Worm (Caenorhabditis elegans) whole organism, L4 larva: ENCODE data around the gene thoc-5.

Experiments used
- F10B5.3 ChIP-seq: sonication (generic microtip); optimal IDR thresholded peaks from 2 replicates; lab custom pipeline; 2016; ENCODE audit warnings: mild to moderate bottlenecking, missing genetic modification characterization, missing compliant biosample characterization
- F49E8.2 ChIP-seq: sonication (generic microtip); optimal IDR thresholded peaks from 2 replicates; lab custom pipeline; 2016; ENCODE audit warnings: missing compliant biosample characterization, mild to moderate bottlenecking, missing genetic modification characterization, borderline replicate concordance
- R02D3.7 ChIP-seq: fragments of 150-350 bp; sonication (generic microtip); optimal IDR thresholded peaks from 3 replicates; lab custom pipeline; 2014; ENCODE audit warnings: missing biosample characterization, missing genetic modification characterization
- ctbp-1 ChIP-seq: fragments of 200-800 bp; sonication (Bioruptor generic); IDR thresholded peaks from 2 replicates; pipeline ENCODE4 v1.3.6; 2022; ENCODE audit warnings: missing genetic modification reagents, missing genetic modification characterization, missing compliant biosample characterization
- mdl-1 ChIP-seq, 2 experiments: fragments of 150-350 bp in 1 of 2; sonication (generic microtip) in 1 of 2; optimal IDR thresholded peaks; 2 replicates each; lab custom pipeline; 2014 to 2017; ENCODE audit warnings: missing biosample characterization in 2 of 2, missing genetic modification characterization in 2 of 2
- mdt-29 ChIP-seq: fragments of 200-800 bp; sonication (Bioruptor generic); IDR thresholded peaks from 2 replicates; pipeline ENCODE4 v1.3.6; 2022; ENCODE audit warnings: missing genetic modification reagents, missing genetic modification characterization, missing compliant biosample characterization
- mes-2 ChIP-seq: sonication (generic microtip); optimal IDR thresholded peaks from 2 replicates; lab custom pipeline; 2016; ENCODE audit warnings: missing genotype, mild to moderate bottlenecking, missing genetic modification characterization, missing compliant biosample characterization; ENCODE audit not compliant: poor library complexity, severe bottlenecking
- nhr-237 ChIP-seq: sonication (generic microtip); optimal IDR thresholded peaks from 2 replicates; lab custom pipeline; 2017; ENCODE audit warnings: missing biosample characterization, missing genetic modification characterization
- nhr-25 ChIP-seq: sonication (generic microtip); optimal IDR thresholded peaks from 2 replicates; lab custom pipeline; 2017; ENCODE audit warnings: missing genetic modification characterization, mild to moderate bottlenecking, missing compliant biosample characterization, antibody characterized with exemption, moderate library complexity, borderline replicate concordance; ENCODE audit not compliant: insufficient read depth
- nhr-77 ChIP-seq: fragments of 150-350 bp; optimal IDR thresholded peaks from 2 replicates; lab custom pipeline; 2014; ENCODE audit warnings: missing biosample characterization, missing genetic modification characterization
- pqm-1 ChIP-seq: sonication (generic microtip); optimal IDR thresholded peaks from 2 replicates; lab custom pipeline; 2017; ENCODE audit warnings: missing biosample characterization, missing genetic modification characterization
- sdz-12 ChIP-seq: fragments of 200-800 bp; sonication (Bioruptor generic); optimal IDR thresholded peaks from 2 replicates; lab custom pipeline; 2018; ENCODE audit warnings: mild to moderate bottlenecking, missing genetic modification characterization, missing compliant biosample characterization
- snpc-4 ChIP-seq: fragments of 150-350 bp; optimal IDR thresholded peaks from 2 replicates; lab custom pipeline; 2014; ENCODE audit warnings: missing biosample characterization, missing genetic modification characterization

DNA sequence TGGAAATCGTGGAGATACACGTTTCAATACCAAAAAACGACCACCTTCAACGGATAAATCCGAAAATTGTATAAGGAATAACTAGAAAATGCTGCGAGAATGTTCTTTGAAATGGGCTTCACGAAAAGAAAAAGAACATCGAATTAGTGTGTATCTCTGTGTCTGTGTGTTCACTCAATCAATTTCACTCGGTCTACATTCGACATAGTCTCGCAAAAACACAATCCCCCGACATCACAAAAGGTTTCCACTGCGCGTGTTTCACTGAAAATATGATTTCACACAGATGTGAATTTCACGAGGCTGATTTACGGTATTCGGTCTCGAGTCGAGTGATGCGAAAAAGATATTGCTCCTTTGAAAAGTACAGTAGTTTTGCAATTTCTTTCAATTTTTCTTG lies 24.5 kb upstream of the thoc-5 start:
- no peak for TF ChIP-seq nhr-237 (tag; lab: Kevin White, UChicago)
- no peak for TF ChIP-seq nhr-25 (tag; lab: Kevin White, UChicago)
- no peak for TF ChIP-seq F10B5.3 (tag; lab: Kevin White, UChicago)
- TF ChIP-seq ctbp-1, result no peak
- TF ChIP-seq pqm-1 (tag; lab: Kevin White, UChicago), result no peak
- no peak for TF ChIP-seq mdl-1 (tag; optimal IDR thresholded peaks at IDR 0.05; lab: Kevin White, UChicago)
- TF ChIP-seq F49E8.2 (tag; lab: Kevin White, UChicago), result no peak
- TF ChIP-seq snpc-4 (tag; lab: Kevin White, UChicago), result no peak
- TF ChIP-seq mes-2 (tag; lab: Kevin White, UChicago), result no peak
- TF ChIP-seq sdz-12 (GFP tag; lab: Kevin White, UChicago), result no peak
- TF ChIP-seq mdt-29 (GFP tag; lab: Robert Waterston, UW), result no peak
- no peak for TF ChIP-seq nhr-77 (tag; lab: Kevin White, UChicago)
- no peak for TF ChIP-seq R02D3.7 (tag; lab: Kevin White, UChicago)
